Fruit fly (Drosophila melanogaster) whole organism, embryonic: ENCODE results near the gene RhoGAPp190.

Experiments
- Atf3 ChIP-seq: fragments of 200-800 bp; sonication (Bioruptor generic); optimal IDR thresholded peaks from 3 replicates; lab custom pipeline; 2016; ENCODE audit warnings: missing biosample characterization, missing genetic modification characterization
- Awh ChIP-seq: fragments of 200-800 bp; sonication (Bioruptor generic); IDR thresholded peaks from 2 replicates; pipeline ENCODE4, ENCODE4 v1.3.6; 2022; ENCODE audit warnings: missing biosample characterization, missing genetic modification characterization
- BEAF-32 ChIP-seq: fragments of 200-800 bp; sonication (Bioruptor generic); optimal IDR thresholded peaks from 3 replicates; lab custom pipeline; 2017; ENCODE audit warnings: missing biosample characterization, missing genetic modification characterization, mild to moderate bottlenecking, moderate library complexity, missing genetic modification reagents
- C15 ChIP-seq: fragments of 200-800 bp; sonication (Bioruptor generic); IDR thresholded peaks from 3 replicates; pipeline ENCODE4 v1.3.6; 2022; ENCODE audit warnings: missing biosample characterization, missing genetic modification characterization
- CG10321 ChIP-seq: fragments of 200-800 bp; sonication (Bioruptor generic); IDR thresholded peaks from 2 replicates; pipeline ENCODE4 v1.3.6; 2022; ENCODE audit warnings: missing biosample characterization, missing genetic modification characterization
- CG10565 ChIP-seq: fragments of 200-800 bp; sonication (Bioruptor generic); optimal IDR thresholded peaks from 3 replicates; lab custom pipeline; 2016; ENCODE audit warnings: missing biosample characterization, mild to moderate bottlenecking, missing genetic modification characterization
- CG11560 ChIP-seq: fragments of 200-800 bp; sonication (Bioruptor generic); IDR thresholded peaks from 3 replicates; pipeline ENCODE4 v1.3.6; 2022; ENCODE audit warnings: missing biosample characterization, missing genetic modification characterization
- CG13424 ChIP-seq: fragments of 200-800 bp; sonication (Bioruptor generic); optimal IDR thresholded peaks from 2 replicates; lab custom pipeline; 2019; ENCODE audit warnings: missing biosample characterization, mild to moderate bottlenecking, missing genetic modification characterization, moderate library complexity
- CG13624 ChIP-seq: fragments of 200-800 bp; sonication (Bioruptor generic); optimal IDR thresholded peaks from 2 replicates; lab custom pipeline; 2016; ENCODE audit warnings: missing biosample characterization, missing genetic modification characterization
- CG14860 ChIP-seq: fragments of 200-800 bp; sonication (Bioruptor generic); IDR thresholded peaks from 3 replicates; pipeline ENCODE4 v1.3.6; 2022; ENCODE audit warnings: missing biosample characterization, missing genetic modification characterization; ENCODE audit not compliant: partially characterized antibody
- CG15011 ChIP-seq: fragments of 200-800 bp; sonication (Bioruptor generic); optimal IDR thresholded peaks from 3 replicates; lab custom pipeline; 2018; ENCODE audit warnings: missing biosample characterization, mild to moderate bottlenecking, missing genetic modification characterization
- CG16863 ChIP-seq: fragments of 200-800 bp; sonication (Bioruptor generic); optimal IDR thresholded peaks from 3 replicates; lab custom pipeline; 2016; ENCODE audit warnings: missing biosample characterization, missing genetic modification characterization
- CG17328 ChIP-seq: fragments of 200-800 bp; sonication (Bioruptor generic); IDR thresholded peaks from 2 replicates; pipeline ENCODE4 v1.3.6; 2022; ENCODE audit warnings: missing biosample characterization, missing genetic modification characterization
- CG17359 ChIP-seq: fragments of 200-800 bp; sonication (Bioruptor generic); optimal IDR thresholded peaks from 3 replicates; lab custom pipeline; 2018; ENCODE audit warnings: missing biosample characterization, mild to moderate bottlenecking, missing genetic modification characterization, moderate library complexity
- CG18262 ChIP-seq: fragments of 200-800 bp; optimal IDR thresholded peaks from 3 replicates; lab custom pipeline; 2019; ENCODE audit warnings: missing biosample characterization, mild to moderate bottlenecking, missing genetic modification characterization, moderate library complexity
- CG2712 ChIP-seq: fragments of 200-800 bp; optimal IDR thresholded peaks from 3 replicates; lab custom pipeline; 2019; ENCODE audit warnings: missing biosample characterization, mild to moderate bottlenecking, missing genetic modification characterization, moderate library complexity
- CG30403 ChIP-seq: fragments of 200-800 bp; sonication (Bioruptor generic); optimal IDR thresholded peaks from 3 replicates; lab custom pipeline; 2016; ENCODE audit warnings: missing biosample characterization, missing genetic modification characterization
- CG7271 ChIP-seq: fragments of 200-800 bp; sonication (Bioruptor generic); optimal IDR thresholded peaks from 2 replicates; lab custom pipeline; 2018; ENCODE audit warnings: missing biosample characterization, mild to moderate bottlenecking, missing genetic modification characterization, moderate library complexity
- CG7372 ChIP-seq: fragments of 200-800 bp; sonication (Bioruptor generic); IDR thresholded peaks from 2 replicates; pipeline ENCODE4 v1.3.6; 2022; ENCODE audit warnings: missing biosample characterization, missing genetic modification characterization
- CG8388 ChIP-seq: fragments of 200-800 bp; sonication (Bioruptor generic); optimal IDR thresholded peaks from 2 replicates; lab custom pipeline; 2019; ENCODE audit warnings: missing biosample characterization, mild to moderate bottlenecking, missing genetic modification characterization, moderate library complexity
- CG8944 ChIP-seq: fragments of 200-800 bp; sonication (Bioruptor generic); optimal IDR thresholded peaks from 3 replicates; lab custom pipeline; 2016; ENCODE audit warnings: missing biosample characterization, missing genetic modification characterization
- Chrac-16 ChIP-seq: fragments of 200-800 bp; sonication (Bioruptor generic); optimal IDR thresholded peaks from 3 replicates; lab custom pipeline; 2016; ENCODE audit warnings: missing biosample characterization, missing genetic modification characterization
- D19A ChIP-seq: fragments of 200-800 bp; optimal IDR thresholded peaks from 3 replicates; lab custom pipeline; 2019; ENCODE audit warnings: missing biosample characterization, mild to moderate bottlenecking, missing genetic modification characterization, moderate library complexity
- Drgx ChIP-seq: fragments of 200-800 bp; sonication (Bioruptor generic); IDR thresholded peaks from 2 replicates; pipeline ENCODE4 v1.3.6; 2022; ENCODE audit warnings: missing biosample characterization, missing genetic modification characterization
- Ets97D ChIP-seq: fragments of 200-800 bp; sonication (Bioruptor generic); optimal IDR thresholded peaks from 3 replicates; lab custom pipeline; 2016; ENCODE audit warnings: missing biosample characterization, missing genetic modification characterization
- HLH4C ChIP-seq: fragments of 200-800 bp; sonication (Bioruptor generic); IDR thresholded peaks from 3 replicates; pipeline ENCODE4 v1.3.6; 2022; ENCODE audit warnings: missing biosample characterization, missing genetic modification characterization; ENCODE audit not compliant: partially characterized antibody
- Hand ChIP-seq: fragments of 200-800 bp; sonication (Bioruptor generic); optimal IDR thresholded peaks from 2 replicates; lab custom pipeline; 2017; ENCODE audit warnings: mild to moderate bottlenecking, missing biosample characterization, missing genetic modification reagents, missing genetic modification characterization
- aop ChIP-seq: fragments of 200-800 bp; sonication (Bioruptor generic); IDR thresholded peaks from 2 replicates; pipeline ENCODE4 v1.3.6; 2022; ENCODE audit warnings: missing biosample characterization, missing genetic modification characterization
- bowl ChIP-seq: fragments of 200-800 bp; sonication (Bioruptor generic); IDR thresholded peaks from 2 replicates; pipeline ENCODE4 v1.3.6; 2022; ENCODE audit warnings: missing biosample characterization, missing genetic modification characterization
- bsh ChIP-seq, 2 experiments: fragments of 200-800 bp; sonication (Bioruptor generic); optimal IDR thresholded peaks; 2 replicates each; lab custom pipeline; 2017 to 2018; ENCODE audit warnings: mild to moderate bottlenecking in 2 of 2, missing biosample characterization in 2 of 2, missing genetic modification characterization in 2 of 2, moderate library complexity in 1 of 2
- crc ChIP-seq: fragments of 200-800 bp; sonication (Bioruptor generic); optimal IDR thresholded peaks from 2 replicates; lab custom pipeline; 2016; ENCODE audit warnings: missing biosample characterization, missing genetic modification characterization
- crp ChIP-seq, 2 experiments: fragments of 200-800 bp; sonication (Bioruptor generic); optimal IDR thresholded peaks; 2 replicates in 1 of 2; 3 replicates in 1 of 2; lab custom pipeline; 2017; ENCODE audit warnings: missing biosample characterization in 2 of 2, missing genetic modification characterization in 2 of 2, mild to moderate bottlenecking in 1 of 2, moderate library complexity in 1 of 2
- ems ChIP-seq: fragments of 200-800 bp; sonication (Bioruptor generic); optimal IDR thresholded peaks from 3 replicates; lab custom pipeline; 2016; ENCODE audit warnings: missing biosample characterization, missing genetic modification characterization
- esg ChIP-seq: fragments of 200-800 bp; sonication (Bioruptor generic); conservative IDR thresholded peaks from 2 replicates; pipeline ENCODE4 v1.3.6; 2022; ENCODE audit warnings: missing biosample characterization, missing genetic modification characterization
- eyg ChIP-seq: fragments of 200-800 bp; sonication (Bioruptor generic); optimal IDR thresholded peaks from 3 replicates; lab custom pipeline; 2016; ENCODE audit warnings: missing biosample characterization, missing genetic modification characterization
- grn ChIP-seq: fragments of 200-800 bp; sonication (Bioruptor generic); optimal IDR thresholded peaks from 3 replicates; lab custom pipeline; 2017; ENCODE audit warnings: missing biosample characterization, missing genetic modification characterization
- hb ChIP-seq: fragments of 200-800 bp; sonication (Bioruptor generic); IDR thresholded peaks from 3 replicates; pipeline ENCODE4 v1.3.6; 2022; ENCODE audit warnings: missing biosample characterization, missing genetic modification characterization; ENCODE audit not compliant: partially characterized antibody
- hbn ChIP-seq: fragments of 200-800 bp; sonication (Bioruptor generic); IDR thresholded peaks from 2 replicates; pipeline ENCODE4 v1.3.6; 2022; ENCODE audit warnings: missing biosample characterization, missing genetic modification characterization; ENCODE audit not compliant: partially characterized antibody
- inv ChIP-seq: fragments of 200-800 bp; sonication (Bioruptor generic); IDR thresholded peaks from 2 replicates; pipeline ENCODE4 v1.3.6; 2022; ENCODE audit warnings: missing biosample characterization, missing genetic modification characterization; ENCODE audit not compliant: partially characterized antibody
- kni ChIP-seq: fragments of 200-800 bp; sonication (Bioruptor generic); optimal IDR thresholded peaks from 3 replicates; lab custom pipeline; 2017; ENCODE audit warnings: mild to moderate bottlenecking, missing biosample characterization, missing genetic modification reagents, missing genetic modification characterization
- p53 ChIP-seq: fragments of 200-800 bp; sonication (Bioruptor generic); optimal IDR thresholded peaks from 2 replicates; lab custom pipeline; 2016; ENCODE audit warnings: missing biosample characterization, missing genetic modification characterization
- peb ChIP-seq: fragments of 200-800 bp; sonication (Bioruptor generic); IDR thresholded peaks from 2 replicates; pipeline ENCODE4 v1.3.6; 2022; ENCODE audit warnings: missing biosample characterization, missing genetic modification characterization
- pho ChIP-seq: fragments of 200-800 bp; sonication (Bioruptor generic); optimal IDR thresholded peaks from 2 replicates; lab custom pipeline; 2016; ENCODE audit warnings: missing biosample characterization, missing genetic modification characterization
- pnt ChIP-seq: fragments of 200-800 bp; sonication (Bioruptor generic); optimal IDR thresholded peaks from 3 replicates; lab custom pipeline; 2016; ENCODE audit warnings: missing biosample characterization, missing genetic modification characterization
- prd ChIP-seq, 3 experiments: fragments of >200 bp in 2 of 3; fragments of 200-800 bp in 1 of 3; sonication (Bioruptor generic) in 1 of 3; optimal IDR thresholded peaks in 2 of 3; IDR thresholded peaks in 1 of 3; 2 replicates in 2 of 3; 3 replicates in 1 of 3; pipeline versions ENCODE4 v1.3.6 to Lab custom; 2017 to 2022; ENCODE audit warnings: missing biosample characterization in 1 of 3, missing genetic modification characterization in 1 of 3
- rib ChIP-seq: fragments of 200-800 bp; sonication (Bioruptor generic); IDR thresholded peaks from 2 replicates; pipeline ENCODE4 v1.3.6; 2022; ENCODE audit warnings: missing biosample characterization, missing genetic modification characterization
- so ChIP-seq: fragments of 200-800 bp; sonication (Bioruptor generic); IDR thresholded peaks from 3 replicates; pipeline ENCODE4 v1.3.6; 2022; ENCODE audit warnings: missing biosample characterization, missing genetic modification characterization
- sob ChIP-seq: fragments of 200-800 bp; sonication (Bioruptor generic); IDR thresholded peaks from 2 replicates; pipeline ENCODE4 v1.3.6; 2022; ENCODE audit warnings: missing biosample characterization, missing genetic modification characterization
- tup ChIP-seq: fragments of 200-800 bp; sonication (Bioruptor generic); optimal IDR thresholded peaks from 2 replicates; lab custom pipeline; 2016; ENCODE audit warnings: missing biosample characterization, mild to moderate bottlenecking, missing genetic modification characterization, moderate library complexity
- zfh1 ChIP-seq: fragments of 200-800 bp; sonication (Bioruptor generic); IDR thresholded peaks from 3 replicates; pipeline ENCODE4 v1.3.6; 2022; ENCODE audit warnings: missing biosample characterization, missing genetic modification characterization

The RhoGAPp190 gene

dm6 chrX:17595822-17596221 lies 56.5 kb downstream of the RhoGAPp190 start (continued):
- TF ChIP-seq crp (GFP tag; optimal IDR thresholded peaks at IDR 0.05; lab: Kevin White, UChicago) (no peak), CG8944 (GFP tag; lab: Kevin White, UChicago) (no peak), Chrac-16 (GFP tag; lab: Kevin White, UChicago) (peak; percentile 60), aop (GFP tag; lab: Robert Waterston, UW) (no peak), C15 (GFP tag; lab: Robert Waterston, UW) (peak; percentile 25; the same call in 1 of the 3 replicates), peb (GFP tag; lab: Robert Waterston, UW) (peak; percentile 45; the same call in 1 of the 2 replicates), CG30403 (GFP tag; lab: Kevin White, UChicago) (peak; percentile 79), CG10565 (GFP tag; lab: Kevin White, UChicago) (no peak), pho (peak; percentile 51), Hand (GFP tag; lab: Kevin White, UChicago) (peak; percentile 54), tup (GFP tag; lab: Kevin White, UChicago) (peak; percentile 44), Ets97D (peak; percentile 13), CG11560 (tag; lab: Robert Waterston, UW) (peak; percentile 62; the same call in 2 of the 3 replicates), Drgx (GFP tag; lab: Robert Waterston, UW) (peak; percentile 77), CG7271 (tag; lab: Kevin White, UChicago) (no peak), HLH4C (GFP tag; lab: Robert Waterston, UW) (no peak), hbn (GFP tag; lab: Robert Waterston, UW) (no peak), sob (GFP tag; lab: Robert Waterston, UW) (peak; percentile 88), CG13424 (tag; lab: Kevin White, UChicago) (peak; percentile 75), kni (no peak), eyg (GFP tag; lab: Kevin White, UChicago) (no peak), CG17328 (GFP tag; lab: Robert Waterston, UW) (peak; percentile 76), CG10321 (GFP tag; lab: Robert Waterston, UW) (peak; percentile 52; the same call in 1 of the 2 replicates), CG8388 (GFP tag; lab: Kevin White, UChicago) (peak; percentile 54), inv (no peak), p53 (GFP tag; lab: Kevin White, UChicago) (no peak), CG16863 (GFP tag; lab: Kevin White, UChicago) (peak; percentile 23), esg (peak; percentile 81), CG18262 (tag; lab: Kevin White, UChicago) (peak; percentile 71), Awh (GFP tag; lab: Robert Waterston, UW) (peak; percentile 76), pnt (GFP tag; lab: Kevin White, UChicago) (peak; percentile 39), grn (GFP tag; lab: Kevin White, UChicago) (no peak), CG14860 (no peak), rib (GFP tag; lab: Robert Waterston, UW) (peak; percentile 88), CG13624 (peak; percentile 66), D19A (peak; percentile 65), ems (GFP tag; lab: Kevin White, UChicago) (peak; percentile 46), crc (GFP tag; lab: Kevin White, UChicago) (peak; percentile 2), Atf3 (GFP tag; lab: Kevin White, UChicago) (no peak), BEAF-32 (GFP tag; lab: Kevin White, UChicago) (no peak), prd (optimal IDR thresholded peaks at IDR 0.05; lab: Kevin White, UChicago) (no peak), prd (GFP tag; IDR thresholded peaks at IDR 0.05; lab: Robert Waterston, UW) (peak; percentile 91), CG17359 (tag; lab: Kevin White, UChicago) (peak; percentile 84), zfh1 (GFP tag; lab: Robert Waterston, UW) (peak; percentile 82), CG15011 (peak; percentile 67), CG2712 (tag; lab: Kevin White, UChicago) (peak; percentile 80), CG7372 (peak; percentile 85), bsh (GFP tag; optimal IDR thresholded peaks at IDR 0.05; lab: Kevin White, UChicago) (peak in 1 of 2 experiments; percentile 67), bowl (no peak), hb (GFP tag; lab: Robert Waterston, UW) (no peak), so (GFP tag; lab: Robert Waterston, UW) (peak; percentile 91)
